Fruit fly (Drosophila melanogaster): Measurements from ENCODE around the gene CG3609.

CG3609 gene

dm6 chr2L:2365077-2365651 lies 9.3 kb downstream of the CG3609 start, which contains the start of the genes Rab5 and Axud1 (continued):
- TF ChIP-seq Sry-β (GFP tag; optimal IDR thresholded peaks at IDR 0.05) (no peak), CG7372 (GFP tag; IDR thresholded peaks at IDR 0.05) (no peak), sna (GFP tag; IDR thresholded peaks at IDR 0.05; ENCODE audit: partially characterized antibody) (no peak), CG33213 (GFP tag; optimal IDR thresholded peaks at IDR 0.05) (peak; percentile 42), wor (GFP tag; IDR thresholded peaks at IDR 0.05) (no peak), odd (GFP tag; optimal IDR thresholded peaks at IDR 0.05) (no peak), nerfin-2 (GFP tag; IDR thresholded peaks at IDR 0.05; ENCODE audit: partially characterized antibody) (no peak), h (optimal IDR thresholded peaks at IDR 0.05) (no peak), CG5953 (GFP tag; IDR thresholded peaks at IDR 0.05) (no peak), row (GFP tag; IDR thresholded peaks at IDR 0.05) (peak; percentile 25; the same call in 2 of the 3 replicates), fd96Cb (tag; optimal IDR thresholded peaks at IDR 0.05) (no peak), Asciz (GFP tag; optimal IDR thresholded peaks at IDR 0.05) (no peak), hb (GFP tag; IDR thresholded peaks at IDR 0.05; ENCODE audit: partially characterized antibody) (no peak), CG12659 (GFP tag; optimal IDR thresholded peaks at IDR 0.05) (peak; percentile 68), ranshi (GFP tag; IDR thresholded peaks at IDR 0.05) (no peak), yki (optimal IDR thresholded peaks at IDR 0.05) (no peak), CG16813 (GFP tag; IDR thresholded peaks at IDR 0.05; ENCODE audit: partially characterized antibody) (peak; percentile 15; the same call in 1 of the 3 replicates), tap (tag; optimal IDR thresholded peaks at IDR 0.05) (no peak), insv (GFP tag; optimal IDR thresholded peaks at IDR 0.05) (no peak), Atf3 (GFP tag; optimal IDR thresholded peaks at IDR 0.05) (no peak), sqz (GFP tag; optimal IDR thresholded peaks at IDR 0.05) (peak; percentile 4), HLH4C (GFP tag; IDR thresholded peaks at IDR 0.05; ENCODE audit: partially characterized antibody) (0 out of 3 replicates have a peak, but pooled peaks have one; percentile 31), aop (GFP tag; IDR thresholded peaks at IDR 0.05) (no peak), CG42726 (GFP tag; IDR thresholded peaks at IDR 0.05; ENCODE audit: partially characterized antibody) (0 out of 2 replicates have a peak, but pooled peaks have one; percentile 45), Oaz (GFP tag; IDR thresholded peaks at IDR 0.05) (no peak), CG12299 (tag; optimal IDR thresholded peaks at IDR 0.05) (no peak), Bteb2 (GFP tag; optimal IDR thresholded peaks at IDR 0.05) (no peak), CG6272 (GFP tag; IDR thresholded peaks at IDR 0.05) (no peak), PHDP (tag; optimal IDR thresholded peaks at IDR 0.05) (no peak), vfl (GFP tag; optimal IDR thresholded peaks at IDR 0.05) (no peak), ssp (GFP tag; IDR thresholded peaks at IDR 0.05) (peak; percentile 37; the same call in 1 of the 2 replicates), CG18619 (GFP tag; optimal IDR thresholded peaks at IDR 0.05) (no peak), exex (tag; optimal IDR thresholded peaks at IDR 0.05) (no peak), crc (GFP tag; optimal IDR thresholded peaks at IDR 0.05) (no peak), Sox100B (GFP tag; optimal IDR thresholded peaks at IDR 0.05) (no peak), tgo (GFP tag; IDR thresholded peaks at IDR 0.05) (no peak; the same call in 2 of the 3 replicates), dmrt11E (tag; optimal IDR thresholded peaks at IDR 0.05) (no peak), D19B (GFP tag; optimal IDR thresholded peaks at IDR 0.05) (no peak), ERR (GFP tag; optimal IDR thresholded peaks at IDR 0.05) (no peak), sd (tag; optimal IDR thresholded peaks at IDR 0.05) (peak; percentile 46), chm (GFP tag; IDR thresholded peaks at IDR 0.05) (no peak; the same call in 1 of the 2 replicates), Elba2 (GFP tag; optimal IDR thresholded peaks at IDR 0.05) (no peak), btn (GFP tag; optimal IDR thresholded peaks at IDR 0.05) (no peak), eve (GFP tag; optimal IDR thresholded peaks at IDR 0.05) (no peak), CG12744 (GFP tag; optimal IDR thresholded peaks at IDR 0.05) (no peak), Opbp (GFP tag; IDR thresholded peaks at IDR 0.05; ENCODE audit: partially characterized antibody) (no peak), Camta (GFP tag; optimal IDR thresholded peaks at IDR 0.05) (no peak), nau (GFP tag; optimal IDR thresholded peaks at IDR 0.05) (no peak), MTF-1 (GFP tag; optimal IDR thresholded peaks at IDR 0.05; ENCODE audit: borderline replicate concordance) (no peak), fd64A (GFP tag; optimal IDR thresholded peaks at IDR 0.05) (no peak)
